Worm (Caenorhabditis elegans) whole organism, early embryonic: ENCODE results near the gene ani-1.

Source experiments
- ama-1 ChIP-seq: fragments of 150-350 bp; optimal IDR thresholded peaks from 2 replicates; lab custom pipeline; 2014
- ceh-36 ChIP-seq: sonication (generic microtip); optimal IDR thresholded peaks from 2 replicates; lab custom pipeline; 2016; ENCODE audit warnings: missing genetic modification characterization, inconsistent platforms, missing compliant biosample characterization
- pes-1 ChIP-seq: fragments of 200-800 bp; sonication (Bioruptor generic); IDR thresholded peaks from 2 replicates; pipeline ENCODE4 v1.3.6; 2022; ENCODE audit warnings: missing genetic modification reagents, missing genetic modification characterization, missing compliant biosample characterization
- scrt-1 ChIP-seq: fragments of 200-800 bp; sonication (Bioruptor generic); IDR thresholded peaks from 2 replicates; pipeline ENCODE4 v1.3.6; 2022; ENCODE audit warnings: missing genetic modification characterization, missing compliant biosample characterization
- tra-4 ChIP-seq: sonication (generic microtip); optimal IDR thresholded peaks from 2 replicates; lab custom pipeline; 2017; ENCODE audit warnings: missing genetic modification characterization, missing compliant biosample characterization

ce11 chrIII:12421708-12422107 lies 31.5 kb downstream of the ani-1 start, which contains the start of gene tat-1:
- TF ChIP-seq ama-1 (lab: Kevin White, UChicago) (no peak), scrt-1 (GFP tag; lab: Robert Waterston, UW) (no peak), pes-1 (no peak), tra-4 (no peak), ceh-36 (tag; lab: Kevin White, UChicago) (no peak)
